Worm (Caenorhabditis elegans) whole organism, mixed stage, embryonic: ENCODE measurements around the gene C44B11.4.

Experiments
- M03D4.4 ChIP-seq: sonication (generic microtip); optimal IDR thresholded peaks from 2 replicates; lab custom pipeline; 2017; ENCODE audit warnings: mild to moderate bottlenecking, missing genetic modification characterization, missing compliant biosample characterization
- bed-3 ChIP-seq: fragments of 200-800 bp; sonication (Bioruptor generic); optimal IDR thresholded peaks from 3 replicates; lab custom pipeline; 2018; ENCODE audit warnings: mild to moderate bottlenecking, missing genetic modification characterization, moderate library complexity, missing compliant biosample characterization
- blmp-1 ChIP-seq: fragments of 150-350 bp; optimal IDR thresholded peaks from 2 replicates; lab custom pipeline; 2014; ENCODE audit warnings: missing biosample characterization, missing genetic modification characterization
- ceh-39 ChIP-seq: fragments of 150-350 bp; optimal IDR thresholded peaks from 2 replicates; lab custom pipeline; 2014; ENCODE audit warnings: missing biosample characterization, missing genetic modification characterization
- ceh-83 ChIP-seq: fragments of 200-800 bp; sonication (Bioruptor generic); optimal IDR thresholded peaks from 2 replicates; lab custom pipeline; 2018; ENCODE audit warnings: mild to moderate bottlenecking, missing genetic modification characterization, missing compliant biosample characterization
- ces-1 ChIP-seq: fragments of 150-350 bp; optimal IDR thresholded peaks from 2 replicates; lab custom pipeline; 2014; ENCODE audit warnings: missing biosample characterization, missing genetic modification reagents, missing genetic modification characterization
- cnd-1 ChIP-seq: fragments of 200-800 bp; sonication (Bioruptor generic); optimal IDR thresholded peaks from 2 replicates; lab custom pipeline; 2018; ENCODE audit warnings: mild to moderate bottlenecking, missing genetic modification characterization, missing compliant biosample characterization
- drap-1 ChIP-seq: fragments of 200-800 bp; sonication (Bioruptor generic); optimal IDR thresholded peaks from 3 replicates; lab custom pipeline; 2018; ENCODE audit warnings: mild to moderate bottlenecking, missing genetic modification characterization, missing compliant biosample characterization
- flh-1 ChIP-seq: fragments of 200-800 bp; sonication (Bioruptor generic); optimal IDR thresholded peaks from 2 replicates; lab custom pipeline; 2018; ENCODE audit warnings: mild to moderate bottlenecking, missing genetic modification characterization, moderate library complexity, missing compliant biosample characterization
- ham-2 ChIP-seq: fragments of 200-800 bp; sonication (Bioruptor generic); optimal IDR thresholded peaks from 2 replicates; lab custom pipeline; 2018; ENCODE audit warnings: mild to moderate bottlenecking, missing genetic modification characterization, missing compliant biosample characterization
- hlh-1 ChIP-seq: fragments of 150-350 bp; optimal IDR thresholded peaks from 2 replicates; lab custom pipeline; 2014; ENCODE audit warnings: missing biosample characterization, missing genetic modification reagents, missing genetic modification characterization
- lin-13 ChIP-seq: fragments of 150-350 bp; optimal IDR thresholded peaks from 2 replicates; lab custom pipeline; 2014; ENCODE audit warnings: missing biosample characterization, missing genetic modification characterization
- lin-32 ChIP-seq: fragments of 200-800 bp; sonication (Bioruptor generic); optimal IDR thresholded peaks from 2 replicates; lab custom pipeline; 2018; ENCODE audit warnings: mild to moderate bottlenecking, missing genetic modification characterization, missing compliant biosample characterization
- lsy-2 ChIP-seq: fragments of 150-350 bp; optimal IDR thresholded peaks from 2 replicates; lab custom pipeline; 2014; ENCODE audit warnings: missing biosample characterization, missing genetic modification characterization
- mab-5 ChIP-seq: fragments of 150-350 bp; optimal IDR thresholded peaks from 2 replicates; lab custom pipeline; 2014; ENCODE audit warnings: missing biosample characterization, missing genetic modification characterization
- mep-1 ChIP-seq: fragments of 150-350 bp; optimal IDR thresholded peaks from 2 replicates; lab custom pipeline; 2017; ENCODE audit warnings: missing biosample characterization, missing genetic modification reagents, missing genetic modification characterization, inconsistent platforms
- mls-2 ChIP-seq: sonication (generic microtip); optimal IDR thresholded peaks from 2 replicates; lab custom pipeline; 2016; ENCODE audit warnings: mild to moderate bottlenecking, missing genetic modification characterization, moderate library complexity, missing compliant biosample characterization
- nhr-12 ChIP-seq: fragments of 150-350 bp; optimal IDR thresholded peaks from 2 replicates; lab custom pipeline; 2014; ENCODE audit warnings: missing biosample characterization, missing genetic modification characterization
- nhr-237 ChIP-seq: fragments of 150-350 bp; optimal IDR thresholded peaks from 2 replicates; lab custom pipeline; 2014; ENCODE audit warnings: missing biosample characterization, missing genetic modification characterization
- nhr-28 ChIP-seq: fragments of 150-350 bp; optimal IDR thresholded peaks from 2 replicates; lab custom pipeline; 2014; ENCODE audit warnings: missing biosample characterization, missing genetic modification characterization
- nhr-76 ChIP-seq: sonication (generic microtip); optimal IDR thresholded peaks from 2 replicates; lab custom pipeline; 2017; ENCODE audit warnings: missing biosample characterization, missing genetic modification characterization
- pha-4 ChIP-seq: fragments of 150-350 bp; optimal IDR thresholded peaks from 2 replicates; lab custom pipeline; 2018; ENCODE audit warnings: missing biosample characterization, missing genetic modification reagents, missing genetic modification characterization
- sem-2 ChIP-seq: fragments of 200-800 bp; sonication (Bioruptor generic); optimal IDR thresholded peaks from 2 replicates; lab custom pipeline; 2018; ENCODE audit warnings: mild to moderate bottlenecking, missing genetic modification characterization, missing compliant biosample characterization
- snpc-4 ChIP-seq: fragments of 150-350 bp; optimal IDR thresholded peaks from 2 replicates; lab custom pipeline; 2014; ENCODE audit warnings: missing biosample characterization, missing genetic modification characterization
- sptf-1 ChIP-seq: sonication (generic microtip); optimal IDR thresholded peaks from 2 replicates; lab custom pipeline; 2017; ENCODE audit warnings: mild to moderate bottlenecking, missing genetic modification characterization, moderate library complexity, missing compliant biosample characterization
- tbx-8 ChIP-seq: fragments of 200-800 bp; sonication (Bioruptor generic); optimal IDR thresholded peaks from 2 replicates; lab custom pipeline; 2018; ENCODE audit warnings: mild to moderate bottlenecking, missing genetic modification characterization, moderate library complexity, missing compliant biosample characterization
- unc-120 ChIP-seq: sonication (generic microtip); optimal IDR thresholded peaks from 2 replicates; lab custom pipeline; 2017; ENCODE audit warnings: missing genetic modification characterization, missing compliant biosample characterization; ENCODE audit not compliant: poor library complexity, severe bottlenecking
- unc-39 ChIP-seq: fragments of 150-350 bp; optimal IDR thresholded peaks from 2 replicates; lab custom pipeline; 2014; ENCODE audit warnings: missing biosample characterization, missing genetic modification characterization
- zip-8 ChIP-seq: fragments of 150-350 bp; optimal IDR thresholded peaks from 2 replicates; lab custom pipeline; 2014; ENCODE audit warnings: missing biosample characterization, missing genetic modification characterization
- ztf-11 ChIP-seq: fragments of 150-350 bp; optimal IDR thresholded peaks from 2 replicates; lab custom pipeline; 2014; ENCODE audit warnings: missing biosample characterization, missing genetic modification characterization

Gene C44B11.4

DNA sequence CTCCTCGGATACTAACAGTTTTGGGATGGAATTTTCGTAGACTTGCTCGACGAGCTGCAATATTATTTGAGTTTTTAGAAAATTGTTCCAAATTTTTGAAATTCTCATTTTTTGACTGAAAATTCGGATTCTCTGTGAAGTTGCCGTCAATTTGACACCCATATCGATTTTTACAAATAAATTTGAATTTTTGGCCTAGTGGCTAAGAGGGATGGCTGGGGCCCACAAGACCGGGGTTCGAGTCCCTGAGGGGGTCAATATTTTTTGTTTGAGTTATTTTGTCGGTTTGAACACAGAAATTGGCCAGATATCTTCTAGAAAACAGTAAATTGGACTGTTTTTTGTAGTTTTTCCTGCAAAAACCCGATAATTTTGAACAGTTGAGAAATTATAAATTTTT, 32.9 kb downstream of the C44B11.4 start:
- TF ChIP-seq ceh-39 (tag; lab: Kevin White, UChicago) (no peak), ham-2 (GFP tag; lab: Kevin White, UChicago) (no peak), cnd-1 (tag; lab: Kevin White, UChicago) (no peak), flh-1 (GFP tag; lab: Kevin White, UChicago) (no peak), hlh-1 (tag; lab: Kevin White, UChicago) (no peak), ztf-11 (tag; lab: Kevin White, UChicago) (no peak), zip-8 (no peak), ces-1 (GFP tag; lab: Kevin White, UChicago) (no peak), drap-1 (GFP tag; lab: Kevin White, UChicago) (no peak), sptf-1 (tag; lab: Kevin White, UChicago) (no peak), bed-3 (GFP tag; lab: Kevin White, UChicago) (no peak), ceh-83 (GFP tag; lab: Kevin White, UChicago) (no peak), nhr-76 (tag; lab: Kevin White, UChicago) (no peak), nhr-12 (tag; lab: Kevin White, UChicago) (no peak), tbx-8 (GFP tag; lab: Kevin White, UChicago) (no peak), unc-39 (tag; lab: Kevin White, UChicago) (no peak), pha-4 (tag; lab: Kevin White, UChicago) (no peak), lin-13 (tag; lab: Kevin White, UChicago) (no peak), snpc-4 (tag; lab: Kevin White, UChicago) (no peak), nhr-28 (no peak)
- TF ChIP-seq, all 35 proteins: peak for 0

DNA sequence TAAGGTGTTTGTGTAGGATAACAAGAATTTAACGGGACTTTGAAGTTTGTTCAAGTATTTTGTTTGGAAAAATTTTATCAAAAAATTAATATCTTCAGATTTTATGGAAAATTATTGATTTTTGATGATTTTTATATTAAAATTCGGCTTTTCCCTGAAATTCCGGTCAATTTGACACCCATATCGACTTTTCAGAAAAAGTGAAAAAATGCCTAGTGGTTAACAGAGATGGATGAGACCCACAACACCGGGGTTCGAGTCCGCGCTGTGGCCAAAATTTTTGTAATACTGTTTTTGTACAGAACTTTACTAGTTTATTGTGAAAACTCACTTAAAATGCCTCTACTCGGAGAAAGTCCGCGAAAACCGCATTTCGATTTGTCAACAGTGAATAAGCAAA, 34.0 kb downstream of the C44B11.4 start:
- no peak for TF ChIP-seq unc-120
- TF ChIP-seq mls-2 (tag; lab: Kevin White, UChicago) = no peak
- TF ChIP-seq, all 35 proteins: peak for 0

ce11 chrIII:3108804-3109203, 34.8 kb downstream of the C44B11.4 start:
- TF ChIP-seq M03D4.4 (tag; lab: Kevin White, UChicago) (no peak), unc-120 (no peak), mls-2 (tag; lab: Kevin White, UChicago) (no peak), nhr-237 (tag; lab: Kevin White, UChicago) (no peak), unc-39 (tag; lab: Kevin White, UChicago) (no peak)

DNA sequence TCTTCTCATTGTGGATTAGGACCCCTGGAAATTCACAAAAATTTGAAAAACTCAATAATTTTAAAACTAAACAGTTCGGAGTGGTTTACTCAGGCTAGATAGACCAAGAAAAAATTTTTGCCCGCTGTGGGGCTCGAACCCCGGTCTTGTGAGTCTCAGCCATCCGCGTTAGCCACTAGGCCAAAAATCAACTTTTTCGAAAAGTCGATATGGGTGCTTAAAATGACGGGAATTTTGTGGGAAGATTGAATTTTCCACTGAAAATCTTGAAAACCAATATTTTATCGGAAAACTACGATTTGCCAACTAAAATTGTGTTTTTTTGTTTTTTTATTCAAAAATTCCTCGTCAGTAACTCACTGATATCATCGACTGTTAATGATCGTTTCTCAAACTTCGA, 36.0 kb downstream of the C44B11.4 start:
- no peak for TF ChIP-seq drap-1 (GFP tag; lab: Kevin White, UChicago)
- TF ChIP-seq mep-1 (tag; lab: Kevin White, UChicago) = no peak
- no peak for TF ChIP-seq ham-2 (GFP tag; lab: Kevin White, UChicago)
- TF ChIP-seq blmp-1 (tag; lab: Kevin White, UChicago) = no peak
- TF ChIP-seq lin-32 (GFP tag; lab: Kevin White, UChicago) = no peak
- TF ChIP-seq lsy-2 (tag; lab: Kevin White, UChicago) = no peak
- no peak for TF ChIP-seq sem-2 (GFP tag; lab: Kevin White, UChicago)
- TF ChIP-seq flh-1 (GFP tag; lab: Kevin White, UChicago) = no peak
- TF ChIP-seq nhr-12 (tag; lab: Kevin White, UChicago) = no peak
- TF ChIP-seq, all 35 proteins: peak for 0

- TF ChIP-seq ham-2 (GFP tag; lab: Kevin White, UChicago) (no peak), drap-1 (GFP tag; lab: Kevin White, UChicago) (no peak), tbx-8 (GFP tag; lab: Kevin White, UChicago) (no peak), mab-5 (tag; lab: Kevin White, UChicago) (no peak), M03D4.4 (tag; lab: Kevin White, UChicago) (no peak), nhr-28 (no peak), mls-2 (tag; lab: Kevin White, UChicago) (no peak), hlh-1 (tag; lab: Kevin White, UChicago) (no peak)
Measured at ce11 chrIII:3106301-3106700, 37.3 kb downstream of the C44B11.4 start.

DNA sequence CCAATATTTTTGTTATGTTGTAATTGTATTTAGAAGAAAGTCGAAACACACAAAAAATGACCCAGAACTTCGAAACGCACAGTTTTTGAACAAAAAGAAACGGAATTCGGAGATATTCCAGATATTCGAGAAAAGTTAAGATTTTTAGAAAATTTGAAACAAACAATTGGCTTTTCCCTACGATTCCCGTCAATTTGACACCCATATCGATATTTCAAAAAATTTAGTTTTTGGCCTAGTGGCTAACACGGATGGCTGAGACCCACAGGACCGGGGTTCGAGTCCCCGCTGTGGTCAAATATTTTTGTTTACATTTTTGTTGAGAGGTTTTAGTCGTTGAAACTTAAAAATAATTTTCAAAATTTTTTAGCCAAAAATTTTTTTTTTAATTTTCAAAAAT, 38.3 kb downstream of the C44B11.4 start:
- TF ChIP-seq drap-1 (GFP tag; lab: Kevin White, UChicago) (no peak), blmp-1 (tag; lab: Kevin White, UChicago) (no peak), ces-1 (GFP tag; lab: Kevin White, UChicago) (no peak), zip-8 (no peak), M03D4.4 (tag; lab: Kevin White, UChicago) (no peak)
